Worm (Caenorhabditis elegans) whole organism, L4/young adult: Measurements from ENCODE around the gene ZK813.1.

ENCODE experiments used
- dao-5 ChIP-seq: sonication (generic microtip); optimal IDR thresholded peaks from 2 replicates; lab custom pipeline; 2016; ENCODE audit warnings: missing genotype, missing genetic modification characterization, moderate library complexity, missing compliant biosample characterization
- him-1 ChIP-seq: sonication (generic microtip); optimal IDR thresholded peaks from 2 replicates; lab custom pipeline; 2016; ENCODE audit warnings: missing genotype, missing genetic modification reagents, missing genetic modification characterization, missing compliant biosample characterization

DNA sequence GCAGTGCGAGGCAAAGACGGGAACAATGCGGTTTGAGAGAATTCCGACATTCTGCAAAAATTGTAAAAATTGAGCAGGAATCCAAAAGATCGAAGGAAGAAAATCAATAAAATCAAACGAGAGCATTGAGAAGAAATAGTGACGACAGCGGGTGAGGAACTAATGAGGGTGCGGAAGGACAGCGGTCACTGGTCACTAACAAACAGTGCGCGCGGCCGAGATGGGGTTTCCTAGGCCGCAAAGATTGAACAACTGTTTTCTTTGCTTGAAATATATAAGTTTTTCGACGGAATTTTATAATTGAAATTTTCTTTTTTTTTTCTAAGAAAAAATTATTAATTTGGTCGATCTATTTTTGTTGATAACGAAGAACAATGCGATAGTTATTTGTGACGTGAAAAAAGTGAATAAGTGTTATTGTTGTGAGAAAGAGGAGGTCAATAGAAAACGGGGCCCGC is 34.5 kb upstream of the ZK813.1 start, which contains the start of gene unc-78:
- no peak for TF ChIP-seq him-1
- no peak for TF ChIP-seq dao-5 (tag; lab: Kevin White, UChicago)
